Fruit fly (Drosophila melanogaster): ENCODE results near the gene phol.

dm6 chr3L:9491331-9491730, 35.2 kb upstream of the phol start:
- TF ChIP-seq CG6163 (GFP tag; IDR thresholded peaks at IDR 0.05) = no peak
- no peak for TF ChIP-seq Eip93F (GFP tag; optimal IDR thresholded peaks at IDR 0.05)
- no peak for TF ChIP-seq Lpt (GFP tag; optimal IDR thresholded peaks at IDR 0.05)

Measured in whole organism, prepupa.